Fruit fly (Drosophila melanogaster) whole organism, prepupa: ENCODE measurements around the gene CG12241.

ENCODE experiments used
- Blimp-1 ChIP-seq: fragments of 200-800 bp; sonication (Bioruptor generic); optimal IDR thresholded peaks from 3 replicates; lab custom pipeline; 2017; ENCODE audit warnings: missing biosample characterization, missing genetic modification characterization, mild to moderate bottlenecking, moderate library complexity, missing genetic modification reagents
- CG10631 ChIP-seq: fragments of 200-800 bp; sonication (Bioruptor generic); optimal IDR thresholded peaks from 2 replicates; lab custom pipeline; 2016; ENCODE audit warnings: missing biosample characterization, missing genetic modification characterization
- CG10669 ChIP-seq: fragments of 200-800 bp; sonication (Bioruptor generic); optimal IDR thresholded peaks from 3 replicates; lab custom pipeline; 2018; ENCODE audit warnings: missing biosample characterization, mild to moderate bottlenecking, missing genetic modification characterization, moderate library complexity
- CG11294 ChIP-seq: fragments of 200-800 bp; sonication (Bioruptor generic); IDR thresholded peaks from 2 replicates; pipeline ENCODE4 v1.3.6; 2022; ENCODE audit warnings: missing biosample characterization, missing genetic modification characterization
- CG11902 ChIP-seq: fragments of 200-800 bp; sonication (Bioruptor generic); optimal IDR thresholded peaks from 3 replicates; lab custom pipeline; 2016; ENCODE audit warnings: missing biosample characterization, missing genetic modification characterization
- CG15336 ChIP-seq: fragments of 200-800 bp; sonication (Bioruptor generic); IDR thresholded peaks from 2 replicates; pipeline ENCODE4 v1.3.6; 2022; ENCODE audit warnings: missing biosample characterization, missing genetic modification characterization
- CG3032 ChIP-seq: fragments of 200-800 bp; optimal IDR thresholded peaks from 2 replicates; lab custom pipeline; 2019; ENCODE audit warnings: missing biosample characterization, mild to moderate bottlenecking, missing genetic modification characterization, moderate library complexity
- CG31627 ChIP-seq: fragments of 200-800 bp; sonication (Bioruptor generic); optimal IDR thresholded peaks from 3 replicates; lab custom pipeline; 2016; ENCODE audit warnings: missing biosample characterization, missing genetic modification characterization
- CG34406 ChIP-seq: fragments of 200-800 bp; sonication (Bioruptor generic); optimal IDR thresholded peaks from 3 replicates; lab custom pipeline; 2016; ENCODE audit warnings: missing biosample characterization, missing genetic modification characterization
- CG3919 ChIP-seq: fragments of 200-800 bp; sonication (Bioruptor generic); optimal IDR thresholded peaks from 3 replicates; lab custom pipeline; 2016; ENCODE audit warnings: missing biosample characterization, missing genetic modification characterization
- CG4318 ChIP-seq: fragments of 200-800 bp; sonication (Bioruptor generic); optimal IDR thresholded peaks from 3 replicates; lab custom pipeline; 2017; ENCODE audit warnings: missing biosample characterization, mild to moderate bottlenecking, missing genetic modification characterization
- CG6163 ChIP-seq: fragments of 200-800 bp; sonication (Bioruptor generic); IDR thresholded peaks from 3 replicates; pipeline ENCODE4 v1.3.6; 2022; ENCODE audit warnings: missing biosample characterization, missing genetic modification characterization
- CG6792 ChIP-seq: fragments of 200-800 bp; sonication (Bioruptor generic); optimal IDR thresholded peaks from 3 replicates; lab custom pipeline; 2016; ENCODE audit warnings: missing biosample characterization, missing genetic modification characterization
- CG6808 ChIP-seq: fragments of 200-800 bp; sonication (Bioruptor generic); optimal IDR thresholded peaks from 3 replicates; lab custom pipeline; 2017; ENCODE audit warnings: missing biosample characterization, missing genetic modification characterization, mild to moderate bottlenecking, moderate library complexity, missing genetic modification reagents
- CG6854 ChIP-seq: fragments of 200-800 bp; sonication (Bioruptor generic); optimal IDR thresholded peaks from 2 replicates; lab custom pipeline; 2017; ENCODE audit warnings: missing biosample characterization, mild to moderate bottlenecking, missing genetic modification characterization
- CG7368 ChIP-seq: fragments of 200-800 bp; sonication (Bioruptor generic); optimal IDR thresholded peaks from 3 replicates; lab custom pipeline; 2016; ENCODE audit warnings: missing biosample characterization, missing genetic modification characterization
- Eip78C ChIP-seq: fragments of 200-800 bp; sonication (Bioruptor generic); peaks from one replicate; lab custom pipeline; 2016; ENCODE audit warnings: missing biosample characterization, missing genetic modification characterization
- Eip93F ChIP-seq: fragments of 200-800 bp; sonication (Bioruptor generic); optimal IDR thresholded peaks from 2 replicates; lab custom pipeline; 2016; ENCODE audit warnings: missing biosample characterization, mild to moderate bottlenecking, missing genetic modification characterization
- Ets96B ChIP-seq: fragments of 200-800 bp; optimal IDR thresholded peaks from 2 replicates; lab custom pipeline; 2019; ENCODE audit warnings: missing biosample characterization, mild to moderate bottlenecking, missing genetic modification characterization, moderate library complexity
- Gug ChIP-seq: fragments of 200-800 bp; sonication (Bioruptor generic); IDR thresholded peaks from 2 replicates; pipeline ENCODE4 v1.3.6; 2022; ENCODE audit warnings: missing biosample characterization, missing genetic modification characterization
- Hr38 ChIP-seq: sonication (Bioruptor generic); optimal IDR thresholded peaks from 2 replicates; lab custom pipeline; 2016; ENCODE audit warnings: missing biosample characterization, missing genetic modification characterization
- Hr39 ChIP-seq: fragments of 200-800 bp; sonication (Bioruptor generic); optimal IDR thresholded peaks from 2 replicates; lab custom pipeline; 2016; ENCODE audit warnings: missing biosample characterization, missing genetic modification characterization
- Lpt ChIP-seq: fragments of 200-800 bp; sonication (Bioruptor generic); optimal IDR thresholded peaks from 3 replicates; lab custom pipeline; 2016; ENCODE audit warnings: missing biosample characterization, missing genetic modification characterization
- Sox14 ChIP-seq: fragments of 200-800 bp; sonication (Bioruptor generic); optimal IDR thresholded peaks from 3 replicates; lab custom pipeline; 2016; ENCODE audit warnings: missing biosample characterization, missing genetic modification characterization
- Sox15 ChIP-seq: fragments of 200-800 bp; sonication (Bioruptor generic); optimal IDR thresholded peaks from 3 replicates; lab custom pipeline; 2016; ENCODE audit warnings: missing biosample characterization, missing genetic modification characterization
- achi ChIP-seq: fragments of 200-800 bp; sonication (Bioruptor generic); optimal IDR thresholded peaks from 3 replicates; lab custom pipeline; 2016; ENCODE audit warnings: missing biosample characterization, missing genetic modification characterization
- cyc ChIP-seq: fragments of 200-800 bp; sonication (Bioruptor generic); optimal IDR thresholded peaks from 3 replicates; lab custom pipeline; 2016; ENCODE audit warnings: missing biosample characterization, missing genetic modification characterization
- dac ChIP-seq: fragments of 200-800 bp; sonication (Bioruptor generic); optimal IDR thresholded peaks from 2 replicates; lab custom pipeline; 2017; ENCODE audit warnings: missing biosample characterization, mild to moderate bottlenecking, missing genetic modification characterization
- dsx ChIP-seq: fragments of 200-800 bp; optimal IDR thresholded peaks from 3 replicates; lab custom pipeline; 2019; ENCODE audit warnings: missing biosample characterization, mild to moderate bottlenecking, missing genetic modification characterization, moderate library complexity; ENCODE audit not compliant: poor library complexity, severe bottlenecking
- eg ChIP-seq: fragments of 200-800 bp; sonication (Bioruptor generic); IDR thresholded peaks from 3 replicates; pipeline ENCODE4 v1.3.6; 2022; ENCODE audit warnings: missing biosample characterization, missing genetic modification characterization
- esn ChIP-seq: fragments of 200-800 bp; sonication (Bioruptor generic); optimal IDR thresholded peaks from 2 replicates; lab custom pipeline; 2016; ENCODE audit warnings: missing biosample characterization, mild to moderate bottlenecking, missing genetic modification characterization, moderate library complexity
- fd59A ChIP-seq: fragments of 200-800 bp; sonication (Bioruptor generic); optimal IDR thresholded peaks from 2 replicates; lab custom pipeline; 2017; ENCODE audit warnings: missing biosample characterization, mild to moderate bottlenecking, missing genetic modification characterization, missing genetic modification reagents
- fd85E ChIP-seq: fragments of 200-800 bp; sonication (Bioruptor generic); optimal IDR thresholded peaks from 3 replicates; lab custom pipeline; 2016; ENCODE audit warnings: missing biosample characterization, missing genetic modification characterization
- fkh ChIP-seq: fragments of 200-800 bp; sonication (Bioruptor generic); optimal IDR thresholded peaks from 3 replicates; lab custom pipeline; 2017; ENCODE audit warnings: missing biosample characterization, mild to moderate bottlenecking, missing genetic modification characterization, moderate library complexity
- lz ChIP-seq: fragments of 200-800 bp; sonication (Bioruptor generic); optimal IDR thresholded peaks from 3 replicates; lab custom pipeline; 2016; ENCODE audit warnings: missing biosample characterization, missing genetic modification characterization
- pdm3 ChIP-seq: fragments of 200-800 bp; sonication (Bioruptor generic); optimal IDR thresholded peaks from 3 replicates; lab custom pipeline; 2016; ENCODE audit warnings: missing biosample characterization, missing genetic modification characterization
- spab ChIP-seq: fragments of 200-800 bp; sonication (Bioruptor generic); optimal IDR thresholded peaks from 2 replicates; lab custom pipeline; 2017; ENCODE audit warnings: missing biosample characterization, mild to moderate bottlenecking, missing genetic modification characterization, missing genetic modification reagents
- svp ChIP-seq: fragments of 200-800 bp; sonication (Bioruptor generic); peaks from one replicate; lab custom pipeline; 2016; ENCODE audit warnings: missing biosample characterization, missing genetic modification characterization
- topi ChIP-seq: fragments of 200-800 bp; sonication (Bioruptor generic); optimal IDR thresholded peaks from 3 replicates; lab custom pipeline; 2016; ENCODE audit warnings: missing biosample characterization, missing genetic modification characterization
- vri ChIP-seq: fragments of 200-800 bp; sonication (Bioruptor generic); optimal IDR thresholded peaks from 3 replicates; lab custom pipeline; 2016; ENCODE audit warnings: missing biosample characterization, mild to moderate bottlenecking, missing genetic modification characterization

Gene CG12241

dm6 chr3R:15218824-15219576 is at the start of gene CG12241, which contains the start of gene SIDL:
Gene CG12241 (plus strand): TSS chr3R:15219256.
Gene SIDL (minus strand): TSS chr3R:15218874.
- TF ChIP-seq CG7368 (peak; percentile 86), cyc (GFP tag; lab: Kevin White, UChicago) (peak; percentile 96), Blimp-1 (GFP tag; lab: Kevin White, UChicago) (peak; percentile 85), dsx (GFP tag; lab: Kevin White, UChicago) (peak; percentile 88), CG11294 (GFP tag; lab: Robert Waterston, UW) (peak; percentile 97), Eip78C (peak; percentile 99), fd85E (GFP tag; lab: Kevin White, UChicago) (peak; percentile 68), CG6808 (GFP tag; lab: Kevin White, UChicago) (no peak), Sox15 (GFP tag; lab: Kevin White, UChicago) (peak; percentile 39), fd59A (no peak), CG31627 (GFP tag; lab: Kevin White, UChicago) (peak; percentile 69), lz (GFP tag; lab: Kevin White, UChicago) (peak; percentile 92), esn (GFP tag; lab: Kevin White, UChicago) (peak; percentile 88), Ets96B (tag; lab: Kevin White, UChicago) (peak; percentile 94), dac (GFP tag; lab: Kevin White, UChicago) (peak; percentile 75), Gug (GFP tag; lab: Robert Waterston, UW) (peak; percentile 97), CG10631 (GFP tag; lab: Kevin White, UChicago) (peak; percentile 89), CG11902 (GFP tag; lab: Kevin White, UChicago) (peak; percentile 94), eg (peak; percentile 99), CG10669 (GFP tag; lab: Kevin White, UChicago) (no peak), CG3032 (peak; percentile 96), CG6163 (GFP tag; lab: Robert Waterston, UW) (peak; percentile 99), CG6792 (GFP tag; lab: Kevin White, UChicago) (peak; percentile 83), fkh (no peak), pdm3 (GFP tag; lab: Kevin White, UChicago) (no peak), Lpt (GFP tag; lab: Kevin White, UChicago) (peak; percentile 86), CG34406 (GFP tag; lab: Kevin White, UChicago) (no peak), CG6854 (GFP tag; lab: Kevin White, UChicago) (peak; percentile 61), Eip93F (GFP tag; lab: Kevin White, UChicago) (peak; percentile 87), Sox14 (GFP tag; lab: Kevin White, UChicago) (peak; percentile 78), Hr38 (GFP tag; lab: Kevin White, UChicago) (no peak), CG3919 (GFP tag; lab: Kevin White, UChicago) (peak; percentile 96), topi (GFP tag; lab: Kevin White, UChicago) (peak; percentile 96), CG15336 (GFP tag; lab: Robert Waterston, UW) (peak; percentile 41; the same call in 1 of the 2 replicates)
- TF ChIP-seq, all 60 proteins: peak for 27

- TF ChIP-seq CG7368 (no peak), Blimp-1 (GFP tag; lab: Kevin White, UChicago) (no peak), CG31627 (GFP tag; lab: Kevin White, UChicago) (no peak), Hr39 (GFP tag; lab: Kevin White, UChicago) (no peak), vri (no peak), CG6854 (GFP tag; lab: Kevin White, UChicago) (no peak), spab (GFP tag; lab: Kevin White, UChicago) (no peak), achi (GFP tag; lab: Kevin White, UChicago) (no peak), svp (GFP tag; lab: Kevin White, UChicago) (no peak), Sox15 (GFP tag; lab: Kevin White, UChicago) (no peak), eg (no peak), CG4318 (GFP tag; lab: Kevin White, UChicago) (no peak)
Measured at dm6 chr3R:15177230-15177629, 41.8 kb upstream of the CG12241 start.
